Fruit fly (Drosophila melanogaster) whole organism, adult: ENCODE results near the gene Ublcp1.

Source experiments
- CG11617 ChIP-seq: fragments of 200-800 bp; sonication (Bioruptor generic); optimal IDR thresholded peaks from 2 replicates; lab custom pipeline; 2017; ENCODE audit warnings: mild to moderate bottlenecking, missing biosample characterization, missing genetic modification reagents, missing genetic modification characterization
- CG12768 ChIP-seq: fragments of 200-800 bp; sonication (Bioruptor generic); optimal IDR thresholded peaks from 2 replicates; lab custom pipeline; 2017; ENCODE audit warnings: missing biosample characterization, missing genetic modification characterization, mild to moderate bottlenecking, moderate library complexity, missing genetic modification reagents
- CG14711 ChIP-seq: fragments of 200-800 bp; sonication (Bioruptor generic); optimal IDR thresholded peaks from 2 replicates; lab custom pipeline; 2018; ENCODE audit warnings: missing biosample characterization, mild to moderate bottlenecking, missing genetic modification characterization, moderate library complexity
- CG33017 ChIP-seq: fragments of 200-800 bp; sonication (Bioruptor generic); optimal IDR thresholded peaks from 2 replicates; lab custom pipeline; 2018; ENCODE audit warnings: missing biosample characterization, mild to moderate bottlenecking, missing genetic modification characterization, moderate library complexity
- CG5204 ChIP-seq: fragments of 200-800 bp; sonication (Bioruptor generic); optimal IDR thresholded peaks from 2 replicates; lab custom pipeline; 2016; ENCODE audit warnings: missing biosample characterization, missing genetic modification characterization
- CG7101 ChIP-seq: fragments of 200-800 bp; sonication (Bioruptor generic); optimal IDR thresholded peaks from 2 replicates; lab custom pipeline; 2018; ENCODE audit warnings: missing biosample characterization, mild to moderate bottlenecking, missing genetic modification characterization, moderate library complexity
- Clk ChIP-seq: fragments of 200-800 bp; sonication (Bioruptor generic); optimal IDR thresholded peaks from 2 replicates; lab custom pipeline; 2017; ENCODE audit warnings: missing biosample characterization, missing genetic modification characterization
- Crg-1 ChIP-seq: fragments of 200-800 bp; sonication (Bioruptor generic); optimal IDR thresholded peaks from 2 replicates; lab custom pipeline; 2016; ENCODE audit warnings: missing biosample characterization, missing genetic modification characterization
- bab1 ChIP-seq: fragments of 200-800 bp; sonication (Bioruptor generic); optimal IDR thresholded peaks from 3 replicates; lab custom pipeline; 2019; ENCODE audit warnings: missing biosample characterization, mild to moderate bottlenecking, missing genetic modification characterization, moderate library complexity
- cnc ChIP-seq, 2 experiments: fragments of >200 bp; optimal IDR thresholded peaks; 2 replicates each; lab custom pipeline; 2017
- kay ChIP-seq: fragments of 200-800 bp; sonication (Bioruptor generic); peaks from one replicate; lab custom pipeline; 2016; ENCODE audit warnings: missing biosample characterization, missing genetic modification characterization, borderline replicate concordance
- ovo ChIP-seq: fragments of 200-800 bp; sonication (Bioruptor generic); optimal IDR thresholded peaks from 2 replicates; lab custom pipeline; 2016; ENCODE audit warnings: missing biosample characterization, missing genetic modification characterization
- pad ChIP-seq: fragments of 200-800 bp; sonication (Bioruptor generic); optimal IDR thresholded peaks from 3 replicates; lab custom pipeline; 2017; ENCODE audit warnings: missing biosample characterization, missing genetic modification characterization, mild to moderate bottlenecking, moderate library complexity, missing genetic modification reagents
- tj ChIP-seq: fragments of 200-800 bp; sonication (Bioruptor generic); optimal IDR thresholded peaks from 3 replicates; lab custom pipeline; 2017; ENCODE audit warnings: missing biosample characterization, mild to moderate bottlenecking, missing genetic modification characterization, moderate library complexity

dm6 chr3R:23099233-23099632, 37.9 kb downstream of the Ublcp1 start, which contains the start of gene CG6738:
- TF ChIP-seq cnc (optimal IDR thresholded peaks at IDR 0.05; lab: Kevin White, UChicago) = no peak
- no peak for TF ChIP-seq CG5204 (GFP tag; lab: Kevin White, UChicago)
- TF ChIP-seq kay (GFP tag; lab: Kevin White, UChicago) = no peak
- no peak for TF ChIP-seq CG12768
- TF ChIP-seq Clk (GFP tag; lab: Kevin White, UChicago) = no peak
- no peak for TF ChIP-seq CG11617
- no peak for TF ChIP-seq pad (GFP tag; lab: Kevin White, UChicago)
- no peak for TF ChIP-seq bab1 (GFP tag; lab: Kevin White, UChicago)
- TF ChIP-seq CG33017 (tag; lab: Kevin White, UChicago) = no peak
- TF ChIP-seq Crg-1 (GFP tag; lab: Kevin White, UChicago) = no peak
- TF ChIP-seq tj (GFP tag; lab: Kevin White, UChicago) = no peak
- no peak for TF ChIP-seq ovo (GFP tag; lab: Kevin White, UChicago)
- no peak for TF ChIP-seq CG14711 (tag; lab: Kevin White, UChicago)
- no peak for TF ChIP-seq CG7101 (tag; lab: Kevin White, UChicago)
